Fruit fly (Drosophila melanogaster): ENCODE data around the gene CG33296.

DNA sequence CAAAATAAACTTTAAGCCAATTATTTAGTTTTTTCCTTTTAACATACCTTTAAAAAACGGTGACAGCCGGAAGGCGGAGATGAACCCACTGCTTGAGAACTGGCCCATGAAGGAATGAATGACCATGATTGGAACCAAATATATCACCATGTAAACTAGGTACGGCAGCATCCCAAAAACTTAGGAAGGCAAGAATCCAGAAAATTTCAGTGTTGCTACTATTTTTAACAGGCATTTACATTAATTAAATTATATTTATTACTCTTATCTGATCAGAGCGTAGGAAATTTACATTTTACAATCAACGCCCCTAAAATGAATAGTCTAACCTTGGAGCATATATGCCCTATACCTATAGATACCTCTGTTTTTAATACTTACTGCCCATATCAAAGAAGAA lies 5.7 kb upstream of the CG33296 start:
- no peak for TF ChIP-seq Ets98B (GFP tag; IDR thresholded peaks at IDR 0.05)
- TF ChIP-seq rn (GFP tag; IDR thresholded peaks at IDR 0.05) = no peak
